Worm (Caenorhabditis elegans) whole organism, L4/young adult: ENCODE results near the gene pges-2.
A peak's percentile ranks its signal among the peaks of the same experiment; 100 is the strongest.
"Not testable (repeated sequence)": the region's sequence is repeated elsewhere in the genome, so short reads cannot be mapped to it uniquely, and the experiment has no call there.

Experiments used
- W03F9.2 ChIP-seq: fragments of 150-350 bp; optimal IDR thresholded peaks from 2 replicates; lab custom pipeline; 2014; ENCODE audit warnings: missing biosample characterization, missing genetic modification characterization
- dao-5 ChIP-seq: sonication (generic microtip); optimal IDR thresholded peaks from 2 replicates; lab custom pipeline; 2016; ENCODE audit warnings: missing genotype, missing genetic modification characterization, moderate library complexity, missing compliant biosample characterization
- him-1 ChIP-seq: sonication (generic microtip); optimal IDR thresholded peaks from 2 replicates; lab custom pipeline; 2016; ENCODE audit warnings: missing genotype, missing genetic modification reagents, missing genetic modification characterization, missing compliant biosample characterization

pges-2 gene

DNA sequence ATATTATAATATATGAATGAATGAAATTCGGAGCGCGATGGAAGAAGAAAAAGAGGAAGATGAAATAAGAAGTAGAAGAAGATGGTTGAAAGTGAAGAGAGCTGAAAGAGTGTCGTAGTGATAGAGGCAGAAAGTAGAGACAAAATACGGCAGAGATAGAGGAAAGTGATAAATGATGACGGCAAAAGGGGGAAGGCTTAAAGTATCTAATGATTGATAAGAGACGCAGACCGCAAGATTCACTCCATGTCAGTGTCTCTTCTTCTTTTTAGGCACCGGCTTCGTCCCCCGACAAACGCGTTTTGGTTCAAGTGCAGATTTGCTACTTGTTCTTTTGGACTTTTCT lies 25.3 kb downstream of the pges-2 start:
- TF ChIP-seq W03F9.2 (tag; lab: Kevin White, UChicago) (peak; percentile 27), dao-5 (tag; lab: Kevin White, UChicago) (no peak), him-1 (tag; lab: Kevin White, UChicago) (no peak)

DNA sequence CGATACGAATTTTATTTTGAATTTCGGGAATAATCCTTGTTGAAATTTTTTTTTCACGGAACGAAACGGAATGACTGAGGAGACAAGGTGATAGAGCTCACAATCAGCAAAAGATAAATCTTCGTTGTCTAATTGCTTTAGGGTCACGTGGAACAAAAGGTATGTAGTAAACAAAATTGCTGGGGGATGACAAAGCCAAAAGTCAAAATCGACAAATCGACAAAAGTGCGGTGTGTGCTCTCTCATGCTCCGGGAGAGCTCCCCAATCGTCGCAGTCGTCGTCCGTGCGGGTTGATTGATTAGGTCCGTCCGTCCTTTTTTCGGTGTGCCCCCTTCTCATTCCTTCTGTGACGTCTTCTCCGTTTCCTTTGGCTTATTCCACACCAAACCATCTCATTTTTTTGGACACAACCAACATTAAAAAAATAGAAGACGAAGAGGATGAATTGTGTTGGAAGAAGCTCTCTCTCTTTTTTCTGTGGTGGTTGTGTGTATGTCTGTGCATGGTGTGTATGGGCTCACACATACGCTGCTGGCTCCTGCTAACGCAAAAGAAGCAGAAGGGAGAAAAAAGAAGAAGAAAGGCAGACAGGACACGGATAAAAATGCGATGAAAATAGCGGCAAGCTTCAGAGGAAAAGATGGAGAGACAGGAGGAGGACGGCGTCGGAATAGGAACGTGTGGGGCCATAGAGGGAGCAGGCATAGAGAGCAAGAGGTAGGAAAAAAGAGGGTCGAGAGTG lies 25.8 kb downstream of the pges-2 start:
- TF ChIP-seq him-1 (tag; lab: Kevin White, UChicago) (peak; percentile 9), dao-5 (tag; lab: Kevin White, UChicago) (no peak), W03F9.2 (tag; lab: Kevin White, UChicago) (no peak)

DNA sequence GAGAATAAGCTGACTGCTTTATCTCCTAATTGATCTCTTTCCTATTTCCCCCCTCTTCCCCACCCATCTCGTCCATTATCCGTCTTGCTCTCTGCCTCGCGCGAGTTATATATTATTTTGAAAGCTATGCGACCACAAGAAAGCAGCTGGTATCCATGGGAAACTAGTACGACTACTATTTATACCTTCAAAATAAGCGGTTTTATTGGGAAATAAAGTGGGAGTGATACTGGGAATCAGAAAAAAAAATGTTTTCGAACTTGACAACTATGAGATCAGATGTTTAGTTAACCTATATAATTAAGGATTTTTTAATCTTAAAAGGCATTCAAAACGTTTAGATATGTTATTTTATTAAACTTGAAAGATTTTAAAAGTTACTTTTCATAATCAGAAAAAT lies 27.9 kb downstream of the pges-2 start:
- TF ChIP-seq him-1 (tag; lab: Kevin White, UChicago) (no peak), dao-5 (tag; lab: Kevin White, UChicago) (no peak)

DNA sequence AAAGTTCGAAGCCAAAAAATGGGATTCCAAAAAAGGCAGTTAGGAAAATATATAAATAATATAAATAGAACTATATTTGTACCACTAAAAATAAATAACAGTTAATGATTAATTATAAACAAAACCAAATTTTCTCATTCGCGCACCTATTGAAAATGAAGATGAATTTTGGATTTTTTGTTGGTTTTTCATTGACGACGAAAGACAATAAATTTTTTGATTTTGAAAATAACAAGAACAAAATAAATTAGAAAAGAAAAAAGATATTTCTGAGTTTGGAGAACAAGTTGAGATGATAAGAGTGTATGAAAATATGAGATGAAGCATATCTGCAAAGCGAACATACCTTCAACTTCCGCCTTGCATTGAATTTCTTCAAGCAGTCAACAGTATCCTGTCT lies 30.3 kb downstream of the pges-2 start:
- no peak for TF ChIP-seq him-1 (tag; lab: Kevin White, UChicago)
- TF ChIP-seq dao-5 (tag; lab: Kevin White, UChicago) = no peak
- no peak for TF ChIP-seq W03F9.2 (tag; lab: Kevin White, UChicago)

DNA sequence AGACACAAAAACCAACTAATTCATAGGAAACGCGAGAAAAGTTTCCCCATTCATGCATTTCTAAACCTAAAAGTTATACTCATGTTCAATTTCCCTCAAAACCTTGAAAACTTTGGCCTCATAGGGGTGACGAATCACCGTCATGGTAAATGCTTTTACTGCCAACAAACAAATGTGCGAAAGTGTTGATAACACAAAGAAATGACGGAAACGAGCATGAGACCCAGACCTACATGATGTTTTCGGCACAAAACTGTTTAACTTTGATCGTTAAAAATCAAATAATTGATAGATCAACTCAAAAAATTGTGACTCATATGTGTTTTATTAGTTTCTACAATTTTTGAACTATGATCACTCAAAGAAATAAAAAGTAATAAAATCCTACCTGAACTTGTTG lies 35.7 kb downstream of the pges-2 start:
- TF ChIP-seq dao-5 (tag; lab: Kevin White, UChicago) (no peak), him-1 (tag; lab: Kevin White, UChicago) (no peak)

DNA sequence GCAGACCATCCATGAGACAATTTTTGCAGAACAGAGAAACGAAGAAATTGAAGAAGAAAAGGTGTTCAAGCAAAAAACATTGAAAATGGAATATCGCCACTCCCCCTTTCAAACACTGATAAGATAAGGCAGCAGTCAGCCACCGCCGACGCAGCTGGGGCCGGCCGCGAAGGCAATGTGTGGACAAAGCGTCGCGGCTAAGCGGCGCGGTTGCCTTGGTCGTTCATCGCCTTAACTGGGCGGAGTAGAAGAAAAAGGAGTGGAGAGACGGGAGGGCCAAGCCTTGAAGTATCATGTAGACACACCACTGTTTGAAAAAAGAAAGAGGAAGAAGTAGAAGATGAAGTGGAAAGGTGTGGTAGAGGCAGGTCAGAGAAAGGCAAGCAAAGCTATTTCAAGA lies 36.6 kb downstream of the pges-2 start:
- TF ChIP-seq W03F9.2 (tag; lab: Kevin White, UChicago) = no peak
- TF ChIP-seq him-1 (tag; lab: Kevin White, UChicago) = no peak
- no peak for TF ChIP-seq dao-5 (tag; lab: Kevin White, UChicago)

DNA sequence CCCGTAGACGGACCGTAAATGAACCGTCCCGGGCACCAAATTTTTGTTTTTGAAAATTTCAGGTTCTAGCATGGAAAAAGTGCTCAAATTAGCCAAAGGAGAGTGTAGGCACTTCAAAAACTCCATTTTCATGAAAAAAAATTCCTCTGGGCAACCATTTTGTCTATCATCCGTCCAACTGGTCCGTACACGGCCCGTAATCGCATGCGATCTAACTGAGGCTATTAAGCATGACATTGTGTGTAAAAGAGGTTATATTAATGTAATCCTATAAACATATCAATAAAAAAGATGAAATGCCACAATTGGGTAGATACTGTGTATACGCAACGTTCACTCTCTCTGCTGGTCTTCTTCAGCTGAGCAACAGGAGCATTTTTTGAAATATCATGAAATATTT lies 44.9 kb downstream of the pges-2 start, which contains the start of gene R09E10.1:
TSS of gene R09E10.1 (minus strand) at position 101 of the 400 bp plus-strand sequence.
- not testable (repeated sequence) for TF ChIP-seq dao-5, W03F9.2, him-1 (tag; lab: Kevin White, UChicago)

DNA sequence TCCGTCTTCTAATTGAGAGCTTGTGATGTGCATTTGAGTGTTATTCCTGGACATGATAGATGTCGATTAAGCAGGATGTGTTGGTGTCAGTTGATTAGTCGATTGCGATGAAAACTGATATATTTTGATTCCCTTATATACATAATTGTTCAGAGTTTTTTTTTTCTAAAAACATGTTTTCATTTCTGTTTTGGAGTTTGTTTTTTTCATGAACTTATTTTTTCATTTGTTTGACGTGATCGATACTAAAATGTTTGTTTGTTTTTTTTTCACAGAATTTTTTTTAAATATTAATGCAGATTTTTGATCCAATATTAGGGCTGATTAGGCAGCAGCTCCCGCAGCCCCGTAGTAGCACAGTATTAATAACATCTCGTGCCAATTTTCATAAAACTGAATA lies 49.4 kb downstream of the pges-2 start, which contains the start of gene R09E10.2:
TSS of gene R09E10.2 (minus strand) at position 101 of the 400 bp plus-strand sequence.
- TF ChIP-seq him-1 (tag; lab: Kevin White, UChicago) (no peak), dao-5 (tag; lab: Kevin White, UChicago) (no peak), W03F9.2 (tag; lab: Kevin White, UChicago) (no peak)
